Fruit fly (Drosophila melanogaster) Kc167 (cell line): ENCODE data around the gene nAChRbeta2.

Source experiments
- Myc ChIP-seq: fragments of >200 bp; optimal IDR thresholded peaks from 2 replicates; lab custom pipeline; 2017; ENCODE audit warnings: missing external identifiers
- Sin3A ChIP-seq: fragments of >200 bp; optimal IDR thresholded peaks from 2 replicates; lab custom pipeline; 2018; ENCODE audit warnings: missing external identifiers
- h ChIP-seq: fragments of >200 bp; optimal IDR thresholded peaks from 3 replicates; lab custom pipeline; 2018; ENCODE audit warnings: missing external identifiers
- insv ChIP-seq: fragments of >200 bp; optimal IDR thresholded peaks from 3 replicates; lab custom pipeline; 2018; ENCODE audit warnings: missing external identifiers
- psq ChIP-seq: fragments of >200 bp; optimal IDR thresholded peaks from 2 replicates; lab custom pipeline; 2017; ENCODE audit warnings: missing external identifiers
- ttk ChIP-seq: sonication (Bioruptor generic); optimal IDR thresholded peaks from 2 replicates; lab custom pipeline; 2017; ENCODE audit warnings: missing external identifiers

The nAChRbeta2 gene

dm6 chr3R:24503627-24504026, 11.3 kb downstream of the nAChRbeta2 start:
- TF ChIP-seq ttk (lab: Kevin White, UChicago), result no peak
- TF ChIP-seq psq (lab: Kevin White, UChicago), result no peak
- no peak for TF ChIP-seq Sin3A (lab: Kevin White, UChicago)
- no peak for TF ChIP-seq Myc
- no peak for TF ChIP-seq h (lab: Kevin White, UChicago)
- no peak for TF ChIP-seq insv (lab: Kevin White, UChicago)

dm6 chr3R:24496084-24496483, 18.8 kb downstream of the nAChRbeta2 start:
- TF ChIP-seq Myc (no peak), h (lab: Kevin White, UChicago) (no peak), Sin3A (lab: Kevin White, UChicago) (no peak), insv (lab: Kevin White, UChicago) (no peak), ttk (lab: Kevin White, UChicago) (no peak), psq (lab: Kevin White, UChicago) (no peak)

- no peak for TF ChIP-seq Sin3A (lab: Kevin White, UChicago)
Measured at dm6 chr3R:24484990-24485478, 29.9 kb downstream of the nAChRbeta2 start, which contains the start of gene nAChRalpha2. Gene nAChRalpha2 (plus strand): TSS chr3R:24485428.

- TF ChIP-seq Sin3A (lab: Kevin White, UChicago) (no peak), psq (lab: Kevin White, UChicago) (no peak)
Measured at dm6 chr3R:24481040-24481439, 33.9 kb downstream of the nAChRbeta2 start.

dm6 chr3R:24474760-24475159, 40.1 kb downstream of the nAChRbeta2 start:
- TF ChIP-seq insv (lab: Kevin White, UChicago), result no peak
- no peak for TF ChIP-seq h (lab: Kevin White, UChicago)
- TF ChIP-seq ttk (lab: Kevin White, UChicago), result no peak
- no peak for TF ChIP-seq psq (lab: Kevin White, UChicago)
- no peak for TF ChIP-seq Myc
- TF ChIP-seq Sin3A (lab: Kevin White, UChicago), result no peak

- TF ChIP-seq Myc, result no peak
- no peak for TF ChIP-seq ttk (lab: Kevin White, UChicago)
- no peak for TF ChIP-seq insv (lab: Kevin White, UChicago)
- no peak for TF ChIP-seq Sin3A (lab: Kevin White, UChicago)
- no peak for TF ChIP-seq psq (lab: Kevin White, UChicago)
- TF ChIP-seq h (lab: Kevin White, UChicago), result no peak
Measured at dm6 chr3R:24469097-24469496, 45.8 kb downstream of the nAChRbeta2 start, which contains the start of gene CG31128. Gene CG31128 (plus strand): TSS chr3R:24469397.

- TF ChIP-seq Myc (no peak), ttk (lab: Kevin White, UChicago) (no peak), Sin3A (lab: Kevin White, UChicago) (no peak), psq (lab: Kevin White, UChicago) (no peak), h (lab: Kevin White, UChicago) (no peak), insv (lab: Kevin White, UChicago) (no peak)
Measured at dm6 chr3R:24467237-24467636, 47.7 kb downstream of the nAChRbeta2 start.
